Worm (Caenorhabditis elegans) whole organism, young adult: ENCODE measurements around the gene fbxa-84.

Experiments
- B0336.3 ChIP-seq: fragments of 200-800 bp; sonication (Bioruptor generic); IDR thresholded peaks from 2 replicates; pipeline ENCODE4 v1.3.6; 2022; ENCODE audit warnings: missing genetic modification characterization, missing compliant biosample characterization
- C17E4.6 ChIP-seq: fragments of 200-800 bp; sonication (Bioruptor generic); IDR thresholded peaks from 2 replicates; pipeline ENCODE4 v1.3.6; 2022; ENCODE audit warnings: missing genetic modification reagents, missing genetic modification characterization, missing compliant biosample characterization
- F10E7.11 ChIP-seq: sonication (generic microtip); optimal IDR thresholded peaks from 2 replicates; lab custom pipeline; 2017; ENCODE audit warnings: mild to moderate bottlenecking, missing genetic modification characterization, moderate library complexity, missing compliant biosample characterization
- F22D6.2 ChIP-seq: sonication (generic microtip); optimal IDR thresholded peaks from 2 replicates; lab custom pipeline; 2016; ENCODE audit warnings: mild to moderate bottlenecking, missing genetic modification characterization, missing compliant biosample characterization
- F33H1.4 ChIP-seq: fragments of 200-800 bp; sonication (Bioruptor generic); IDR thresholded peaks from 2 replicates; pipeline ENCODE4 v1.3.6; 2022; ENCODE audit warnings: missing genetic modification reagents, missing genetic modification characterization, missing compliant biosample characterization
- F49E8.2 ChIP-seq: sonication (generic microtip); optimal IDR thresholded peaks from 3 replicates; lab custom pipeline; 2017; ENCODE audit warnings: missing genetic modification characterization, mild to moderate bottlenecking, missing compliant biosample characterization, antibody characterized with exemption, moderate library complexity; ENCODE audit not compliant: insufficient read depth
- F52B5.7 ChIP-seq: sonication (generic microtip); optimal IDR thresholded peaks from 2 replicates; lab custom pipeline; 2016; ENCODE audit warnings: mild to moderate bottlenecking, missing genetic modification characterization, missing compliant biosample characterization
- T07F8.4 ChIP-seq: sonication (generic microtip); optimal IDR thresholded peaks from 2 replicates; lab custom pipeline; 2016; ENCODE audit warnings: mild to moderate bottlenecking, missing genetic modification characterization, moderate library complexity, missing compliant biosample characterization
- T26A5.8 ChIP-seq: sonication (generic microtip); optimal IDR thresholded peaks from 2 replicates; lab custom pipeline; 2016; ENCODE audit warnings: missing genetic modification characterization, missing compliant biosample characterization
- Y53G8AR.9 ChIP-seq: fragments of 200-800 bp; sonication (Bioruptor generic); conservative IDR thresholded peaks from 2 replicates; pipeline ENCODE4 v1.3.6; 2022; ENCODE audit warnings: missing genetic modification reagents, missing genetic modification characterization, missing compliant biosample characterization
- Y56A3A.18 ChIP-seq: fragments of 200-800 bp; sonication (Bioruptor generic); IDR thresholded peaks from 2 replicates; pipeline ENCODE4 v1.3.6; 2022; ENCODE audit warnings: missing genetic modification reagents, missing genetic modification characterization, missing compliant biosample characterization
- Y67H2A.10 ChIP-seq: fragments of 200-800 bp; sonication (Bioruptor generic); conservative IDR thresholded peaks from 2 replicates; pipeline ENCODE4 v1.3.6; 2022; ENCODE audit warnings: missing genetic modification reagents, missing genetic modification characterization, missing compliant biosample characterization
- akir-1 ChIP-seq: fragments of 200-800 bp; sonication (Bioruptor generic); optimal IDR thresholded peaks from 2 replicates; lab custom pipeline; 2018; ENCODE audit warnings: mild to moderate bottlenecking, missing genetic modification characterization, moderate library complexity, missing compliant biosample characterization
- aptf-3 ChIP-seq: fragments of 200-800 bp; sonication (Bioruptor generic); IDR thresholded peaks from 2 replicates; pipeline ENCODE4 v1.3.6; 2022; ENCODE audit warnings: missing genetic modification characterization, missing compliant biosample characterization
- athp-1 ChIP-seq: sonication (generic microtip); optimal IDR thresholded peaks from 2 replicates; lab custom pipeline; 2017; ENCODE audit warnings: mild to moderate bottlenecking, missing genetic modification characterization, missing compliant biosample characterization
- attf-3 ChIP-seq: fragments of 200-800 bp; sonication (Bioruptor generic); conservative IDR thresholded peaks from 2 replicates; pipeline ENCODE4 v1.3.6; 2022; ENCODE audit warnings: missing genetic modification reagents, missing genetic modification characterization, missing compliant biosample characterization
- attf-5 ChIP-seq: fragments of 200-800 bp; sonication (Bioruptor generic); optimal IDR thresholded peaks from 2 replicates; lab custom pipeline; 2018; ENCODE audit warnings: mild to moderate bottlenecking, missing genetic modification characterization, missing compliant biosample characterization
- attf-6 ChIP-seq: fragments of 200-800 bp; sonication (Bioruptor generic); IDR thresholded peaks from 2 replicates; pipeline ENCODE4 v1.3.6; 2022; ENCODE audit warnings: missing genetic modification reagents, missing genetic modification characterization, missing compliant biosample characterization
- bed-1 ChIP-seq: fragments of 200-800 bp; sonication (Bioruptor generic); IDR thresholded peaks from 2 replicates; pipeline ENCODE4 v1.3.6; 2022; ENCODE audit warnings: missing genetic modification reagents, missing genetic modification characterization, missing compliant biosample characterization
- ceh-58 ChIP-seq: fragments of 200-800 bp; sonication (Bioruptor generic); IDR thresholded peaks from 2 replicates; pipeline ENCODE4 v1.3.6; 2022; ENCODE audit warnings: missing genetic modification characterization, missing compliant biosample characterization
- chd-7 ChIP-seq: sonication (generic microtip); optimal IDR thresholded peaks from 2 replicates; lab custom pipeline; 2016; ENCODE audit warnings: mild to moderate bottlenecking, missing genetic modification characterization, moderate library complexity, missing compliant biosample characterization
- die-1 ChIP-seq: sonication (generic microtip); optimal IDR thresholded peaks from 2 replicates; lab custom pipeline; 2016; ENCODE audit warnings: missing genotype, mild to moderate bottlenecking, missing genetic modification characterization, missing compliant biosample characterization
- dpff-1 ChIP-seq: sonication (generic microtip); optimal IDR thresholded peaks from 2 replicates; lab custom pipeline; 2017; ENCODE audit warnings: mild to moderate bottlenecking, missing genetic modification characterization, missing compliant biosample characterization
- dpl-1 ChIP-seq: fragments of 150-350 bp; optimal IDR thresholded peaks from 2 replicates; lab custom pipeline; 2014; ENCODE audit warnings: missing biosample characterization, missing genetic modification reagents, missing genetic modification characterization
- efl-1 ChIP-seq: fragments of 150-350 bp; optimal IDR thresholded peaks from 2 replicates; lab custom pipeline; 2014; ENCODE audit warnings: missing biosample characterization, missing genetic modification reagents, missing genetic modification characterization
- ets-4 ChIP-seq: fragments of 200-800 bp; sonication (Bioruptor generic); optimal IDR thresholded peaks from 2 replicates; lab custom pipeline; 2018; ENCODE audit warnings: mild to moderate bottlenecking, missing genetic modification characterization, missing compliant biosample characterization
- fkh-3 ChIP-seq: sonication (generic microtip); optimal IDR thresholded peaks from 2 replicates; lab custom pipeline; 2016; ENCODE audit warnings: mild to moderate bottlenecking, missing genetic modification characterization, missing compliant biosample characterization
- gei-17 ChIP-seq: fragments of 200-800 bp; sonication (Bioruptor generic); optimal IDR thresholded peaks from 2 replicates; lab custom pipeline; 2018; ENCODE audit warnings: mild to moderate bottlenecking, missing genetic modification characterization, missing compliant biosample characterization
- hlh-12 ChIP-seq: sonication (generic microtip); optimal IDR thresholded peaks from 2 replicates; lab custom pipeline; 2016; ENCODE audit warnings: missing genetic modification characterization, missing compliant biosample characterization
- hmg-1.2 ChIP-seq: fragments of 200-800 bp; sonication (Bioruptor generic); IDR thresholded peaks from 2 replicates; pipeline ENCODE4 v1.3.6; 2022; ENCODE audit warnings: missing genetic modification reagents, missing genetic modification characterization, missing compliant biosample characterization
- let-526 ChIP-seq: fragments of 200-800 bp; sonication (Bioruptor generic); IDR thresholded peaks from 2 replicates; pipeline ENCODE4 v1.3.6; 2022; ENCODE audit warnings: missing genetic modification reagents, missing genetic modification characterization, missing compliant biosample characterization
- lin-26 ChIP-seq: fragments of 200-800 bp; sonication (Bioruptor generic); IDR thresholded peaks from 2 replicates; pipeline ENCODE4 v1.3.6; 2022; ENCODE audit warnings: missing genetic modification reagents, missing genetic modification characterization, missing compliant biosample characterization
- lin-35 ChIP-seq, 3 experiments: fragments of 150-350 bp in 2 of 3; sonication (generic microtip) in 1 of 3; optimal IDR thresholded peaks; 2 replicates each; lab custom pipeline; 2014 to 2018; ENCODE audit warnings: missing biosample characterization in 3 of 3, missing genetic modification characterization in 3 of 3, missing genetic modification reagents in 3 of 3
- lir-1 ChIP-seq: fragments of 200-800 bp; sonication (Bioruptor generic); conservative IDR thresholded peaks from 2 replicates; pipeline ENCODE4 v1.3.6; 2022; ENCODE audit warnings: missing genetic modification reagents, missing genetic modification characterization, missing compliant biosample characterization
- madf-3 ChIP-seq: fragments of 200-800 bp; sonication (Bioruptor generic); IDR thresholded peaks from 2 replicates; pipeline ENCODE4 v1.3.6; 2022; ENCODE audit warnings: missing genetic modification reagents, missing genetic modification characterization, missing compliant biosample characterization
- madf-6 ChIP-seq: fragments of 200-800 bp; sonication (Bioruptor generic); IDR thresholded peaks from 2 replicates; pipeline ENCODE4 v1.3.6; 2022; ENCODE audit warnings: missing genetic modification reagents, missing genetic modification characterization, missing compliant biosample characterization
- nfya-1 ChIP-seq: sonication (generic microtip); optimal IDR thresholded peaks from 2 replicates; lab custom pipeline; 2017; ENCODE audit warnings: antibody characterized with exemption, missing compliant biosample characterization, missing genetic modification characterization, borderline replicate concordance; ENCODE audit not compliant: insufficient read depth
- nfya-2 ChIP-seq: fragments of 200-800 bp; sonication (Bioruptor generic); IDR thresholded peaks from 2 replicates; pipeline ENCODE4 v1.3.6; 2022; ENCODE audit warnings: missing genetic modification reagents, missing genetic modification characterization, missing compliant biosample characterization
- nfyb-1 ChIP-seq: fragments of 200-800 bp; sonication (Bioruptor generic); IDR thresholded peaks from 2 replicates; pipeline ENCODE4 v1.3.6; 2022; ENCODE audit warnings: missing genetic modification reagents, missing genetic modification characterization, missing compliant biosample characterization
- nhr-80 ChIP-seq: sonication (generic microtip); optimal IDR thresholded peaks from 2 replicates; lab custom pipeline; 2016; ENCODE audit warnings: missing genetic modification characterization, missing compliant biosample characterization
- pbrm-1 ChIP-seq: fragments of 200-800 bp; sonication (Bioruptor generic); IDR thresholded peaks from 2 replicates; pipeline ENCODE4 v1.3.6; 2022; ENCODE audit warnings: missing genetic modification reagents, missing genetic modification characterization, missing compliant biosample characterization
- sea-2 ChIP-seq: fragments of 200-800 bp; sonication (Bioruptor generic); IDR thresholded peaks from 2 replicates; pipeline ENCODE4 v1.3.6; 2022; ENCODE audit warnings: missing genetic modification characterization, missing compliant biosample characterization
- snpc-1.3 ChIP-seq: sonication (generic microtip); optimal IDR thresholded peaks from 2 replicates; lab custom pipeline; 2017; ENCODE audit warnings: missing genetic modification characterization, mild to moderate bottlenecking, missing compliant biosample characterization, antibody characterized with exemption, moderate library complexity, missing genotype, missing genetic modification reagents; ENCODE audit not compliant: insufficient read depth
- somi-1 ChIP-seq: fragments of 200-800 bp; sonication (Bioruptor generic); optimal IDR thresholded peaks from 2 replicates; lab custom pipeline; 2018; ENCODE audit warnings: mild to moderate bottlenecking, missing genetic modification characterization, missing compliant biosample characterization
- tlf-1 ChIP-seq: fragments of 200-800 bp; sonication (Bioruptor generic); optimal IDR thresholded peaks from 2 replicates; lab custom pipeline; 2018; ENCODE audit warnings: mild to moderate bottlenecking, missing genetic modification characterization, missing compliant biosample characterization
- unc-62 ChIP-seq: fragments of 150-350 bp; optimal IDR thresholded peaks from 2 replicates; lab custom pipeline; 2014; ENCODE audit warnings: missing biosample characterization, missing genetic modification reagents, missing genetic modification characterization
- ztf-18 ChIP-seq: sonication (generic microtip); optimal IDR thresholded peaks from 2 replicates; lab custom pipeline; 2016; ENCODE audit warnings: missing genotype, mild to moderate bottlenecking, missing genetic modification characterization, missing compliant biosample characterization
- ztf-28 ChIP-seq: fragments of 200-800 bp; sonication (Bioruptor generic); IDR thresholded peaks from 2 replicates; pipeline ENCODE4 v1.3.6; 2022; ENCODE audit warnings: missing genetic modification reagents, missing genetic modification characterization, missing compliant biosample characterization
- ztf-3 ChIP-seq: fragments of 200-800 bp; sonication (Bioruptor generic); optimal IDR thresholded peaks from 2 replicates; lab custom pipeline; 2018; ENCODE audit warnings: mild to moderate bottlenecking, missing genetic modification characterization, missing compliant biosample characterization

The fbxa-84 gene

ce11 chrV:15190903-15191302 is 8.7 kb downstream of the fbxa-84 start, which contains the start of gene Y75B12B.11 (continued):
- TF ChIP-seq F10E7.11, result peak; percentile 76
- peak; percentile 75 for TF ChIP-seq lir-1
- TF ChIP-seq Y53G8AR.9 (GFP tag; lab: Robert Waterston, UW), result peak; percentile 95
- TF ChIP-seq ets-4 (GFP tag; lab: Kevin White, UChicago), result peak; percentile 87
- peak; percentile 94 for TF ChIP-seq ztf-28 (GFP tag; lab: Robert Waterston, UW)
- TF ChIP-seq ztf-18 (tag; lab: Kevin White, UChicago), result peak; percentile 86
- TF ChIP-seq nfya-1, result no peak
- TF ChIP-seq attf-6 (GFP tag; lab: Robert Waterston, UW), result peak; percentile 93
- peak; percentile 61 for TF ChIP-seq somi-1
- TF ChIP-seq Y56A3A.18, result peak; percentile 98
- peak; percentile 46 for TF ChIP-seq ztf-3
- peak; percentile 88 for TF ChIP-seq madf-3 (GFP tag; lab: Robert Waterston, UW)
- TF ChIP-seq T26A5.8, result peak; percentile 98
- TF ChIP-seq attf-5 (GFP tag; lab: Kevin White, UChicago), result peak; percentile 89
- TF ChIP-seq ceh-58 (GFP tag; lab: Robert Waterston, UW), result peak; percentile 96
- TF ChIP-seq B0336.3 (GFP tag; lab: Robert Waterston, UW), result peak; percentile 98
- peak; percentile 72 for TF ChIP-seq dpff-1 (tag; lab: Kevin White, UChicago)
- TF ChIP-seq C17E4.6 (GFP tag; lab: Robert Waterston, UW), result peak; percentile 86
- TF ChIP-seq T07F8.4 (tag; lab: Kevin White, UChicago), result peak; percentile 91
- TF ChIP-seq madf-6 (GFP tag; lab: Robert Waterston, UW), result peak; percentile 92
- peak; percentile 97 for TF ChIP-seq chd-7
- peak; percentile 77 for TF ChIP-seq attf-3 (GFP tag; lab: Robert Waterston, UW)
- TF ChIP-seq aptf-3 (GFP tag; lab: Robert Waterston, UW), result peak; percentile 96
- peak; percentile 93 for TF ChIP-seq pbrm-1 (GFP tag; lab: Robert Waterston, UW)
- TF ChIP-seq F33H1.4 (GFP tag; lab: Robert Waterston, UW), result peak; percentile 62
- TF ChIP-seq efl-1 (GFP tag; lab: Kevin White, UChicago), result peak; percentile 62
- peak; percentile 94; the same call in 1 of the 2 replicates for TF ChIP-seq bed-1 (GFP tag; lab: Robert Waterston, UW)
- TF ChIP-seq hmg-1.2, result peak; percentile 85
- TF ChIP-seq hlh-12 (tag; lab: Kevin White, UChicago), result peak; percentile 80
- TF ChIP-seq nfyb-1 (GFP tag; lab: Robert Waterston, UW), result peak; percentile 97
- peak; percentile 94 for TF ChIP-seq let-526 (GFP tag; lab: Robert Waterston, UW)
- peak; percentile 40 for TF ChIP-seq akir-1 (GFP tag; lab: Kevin White, UChicago)
- TF ChIP-seq nfya-2 (GFP tag; lab: Robert Waterston, UW), result peak; percentile 90; the same call in 1 of the 2 replicates
- TF ChIP-seq gei-17 (GFP tag; lab: Kevin White, UChicago), result peak; percentile 68
- TF ChIP-seq fkh-3 (tag; lab: Kevin White, UChicago), result peak; percentile 93
- no peak for TF ChIP-seq unc-62 (GFP tag; lab: Kevin White, UChicago)
- TF ChIP-seq lin-26 (GFP tag; lab: Robert Waterston, UW), result peak; percentile 99
- TF ChIP-seq tlf-1, result peak; percentile 95
- TF ChIP-seq nhr-80 (tag; lab: Kevin White, UChicago), result peak; percentile 73
- 0 out of 2 replicates have a peak, but pooled peaks have one; percentile 60 for TF ChIP-seq sea-2
- peak; percentile 97 for TF ChIP-seq F52B5.7 (tag; lab: Kevin White, UChicago)
- TF ChIP-seq dpl-1, result peak; percentile 49
- TF ChIP-seq die-1 (tag; lab: Kevin White, UChicago), result peak; percentile 98
- TF ChIP-seq F22D6.2 (tag; lab: Kevin White, UChicago), result peak; percentile 82
- TF ChIP-seq F49E8.2 (tag; lab: Kevin White, UChicago), result peak; percentile 96
- peak; percentile 90 for TF ChIP-seq snpc-1.3
- TF ChIP-seq lin-35 (GFP tag; optimal IDR thresholded peaks at IDR 0.05; lab: Kevin White, UChicago), result peak in 2 of 3 experiments; percentile 72 to 87
- peak; percentile 98 for TF ChIP-seq athp-1 (tag; lab: Kevin White, UChicago)
- TF ChIP-seq Y67H2A.10 (GFP tag; lab: Robert Waterston, UW), result no peak
